Fruit fly (Drosophila melanogaster) whole organism, embryonic: Measurements from ENCODE around the gene mask.

Experiments used
- Ada2b ChIP-seq: fragments of 200-800 bp; sonication (Bioruptor generic); IDR thresholded peaks from 2 replicates; pipeline ENCODE4 v1.3.6; 2022; ENCODE audit warnings: missing biosample characterization, missing genetic modification characterization
- Aef1 ChIP-seq: fragments of 200-800 bp; sonication (Bioruptor generic); IDR thresholded peaks from 3 replicates; pipeline ENCODE4 v1.3.6; 2022; ENCODE audit warnings: missing biosample characterization, missing genetic modification characterization
- Blimp-1 ChIP-seq: fragments of 200-800 bp; sonication (Bioruptor generic); optimal IDR thresholded peaks from 3 replicates; lab custom pipeline; 2018; ENCODE audit warnings: missing biosample characterization, missing genetic modification characterization, mild to moderate bottlenecking, moderate library complexity, missing genetic modification reagents
- CG10209 ChIP-seq: fragments of 200-800 bp; sonication (Bioruptor generic); optimal IDR thresholded peaks from 3 replicates; lab custom pipeline; 2017; ENCODE audit warnings: missing biosample characterization, mild to moderate bottlenecking, missing genetic modification characterization, missing genetic modification reagents
- CG10321 ChIP-seq: fragments of 200-800 bp; sonication (Bioruptor generic); IDR thresholded peaks from 2 replicates; pipeline ENCODE4 v1.3.6; 2022; ENCODE audit warnings: missing biosample characterization, missing genetic modification characterization
- CG12769 ChIP-seq: fragments of 200-800 bp; sonication (Bioruptor generic); optimal IDR thresholded peaks from 2 replicates; lab custom pipeline; 2019; ENCODE audit warnings: missing biosample characterization, mild to moderate bottlenecking, missing genetic modification characterization, moderate library complexity
- CG14965 ChIP-seq: fragments of 200-800 bp; sonication (Bioruptor generic); optimal IDR thresholded peaks from 2 replicates; lab custom pipeline; 2016; ENCODE audit warnings: missing biosample characterization, missing genetic modification characterization, borderline replicate concordance
- CG15696 ChIP-seq: fragments of 200-800 bp; sonication (Bioruptor generic); optimal IDR thresholded peaks from 2 replicates; lab custom pipeline; 2019; ENCODE audit warnings: missing biosample characterization, mild to moderate bottlenecking, missing genetic modification characterization, moderate library complexity
- CG16813 ChIP-seq: fragments of 200-800 bp; sonication (Bioruptor generic); IDR thresholded peaks from 3 replicates; pipeline ENCODE4 v1.3.6; 2022; ENCODE audit warnings: missing biosample characterization, missing genetic modification characterization; ENCODE audit not compliant: partially characterized antibody
- CG17829 ChIP-seq: fragments of 200-800 bp; optimal IDR thresholded peaks from 2 replicates; lab custom pipeline; 2019; ENCODE audit warnings: missing biosample characterization, mild to moderate bottlenecking, missing genetic modification characterization, moderate library complexity
- CG18262 ChIP-seq: fragments of 200-800 bp; optimal IDR thresholded peaks from 3 replicates; lab custom pipeline; 2019; ENCODE audit warnings: missing biosample characterization, mild to moderate bottlenecking, missing genetic modification characterization, moderate library complexity
- CG2116 ChIP-seq: fragments of 200-800 bp; sonication (Bioruptor generic); optimal IDR thresholded peaks from 3 replicates; lab custom pipeline; 2018; ENCODE audit warnings: missing biosample characterization, mild to moderate bottlenecking, missing genetic modification characterization
- CG2129 ChIP-seq: fragments of 200-800 bp; sonication (Bioruptor generic); IDR thresholded peaks from 2 replicates; pipeline ENCODE4 v1.3.6; 2022; ENCODE audit warnings: missing biosample characterization, missing genetic modification characterization; ENCODE audit not compliant: partially characterized antibody
- CG2202 ChIP-seq: fragments of 200-800 bp; sonication (Bioruptor generic); optimal IDR thresholded peaks from 2 replicates; lab custom pipeline; 2018; ENCODE audit warnings: missing biosample characterization, mild to moderate bottlenecking, missing genetic modification characterization
- CG2889 ChIP-seq: fragments of 200-800 bp; sonication (Bioruptor generic); IDR thresholded peaks from 3 replicates; pipeline ENCODE4 v1.3.6; 2022; ENCODE audit warnings: missing biosample characterization, missing genetic modification characterization
- CG3281 ChIP-seq: fragments of 200-800 bp; sonication (Bioruptor generic); optimal IDR thresholded peaks from 3 replicates; lab custom pipeline; 2017; ENCODE audit warnings: missing biosample characterization, mild to moderate bottlenecking, missing genetic modification characterization
- CG4820 ChIP-seq: fragments of 200-800 bp; sonication (Bioruptor generic); optimal IDR thresholded peaks from 3 replicates; lab custom pipeline; 2016; ENCODE audit warnings: missing biosample characterization, missing genetic modification characterization
- CG6272 ChIP-seq: fragments of 200-800 bp; sonication (Bioruptor generic); IDR thresholded peaks from 2 replicates; pipeline ENCODE4 v1.3.6; 2022; ENCODE audit warnings: missing biosample characterization, missing genetic modification characterization
- CG6654 ChIP-seq: fragments of 200-800 bp; sonication (Bioruptor generic); optimal IDR thresholded peaks from 2 replicates; lab custom pipeline; 2017; ENCODE audit warnings: missing biosample characterization, mild to moderate bottlenecking, missing genetic modification characterization
- CG7963 ChIP-seq: fragments of 200-800 bp; sonication (Bioruptor generic); IDR thresholded peaks from 3 replicates; pipeline ENCODE4 v1.3.6; 2022; ENCODE audit warnings: missing biosample characterization, missing genetic modification characterization; ENCODE audit not compliant: partially characterized antibody
- CG7987 ChIP-seq: fragments of 200-800 bp; sonication (Bioruptor generic); optimal IDR thresholded peaks from 2 replicates; lab custom pipeline; 2018; ENCODE audit warnings: missing biosample characterization, mild to moderate bottlenecking, missing genetic modification characterization, moderate library complexity
- CG8089 ChIP-seq: fragments of 200-800 bp; sonication (Bioruptor generic); optimal IDR thresholded peaks from 3 replicates; lab custom pipeline; 2016; ENCODE audit warnings: missing biosample characterization, missing genetic modification characterization
- CG9609 ChIP-seq: fragments of 200-800 bp; sonication (Bioruptor generic); optimal IDR thresholded peaks from 3 replicates; lab custom pipeline; 2016; ENCODE audit warnings: missing biosample characterization, missing genetic modification characterization
- CG9876 ChIP-seq: fragments of 200-800 bp; sonication (Bioruptor generic); optimal IDR thresholded peaks from 2 replicates; lab custom pipeline; 2016; ENCODE audit warnings: missing biosample characterization, missing genetic modification characterization
- Dbx ChIP-seq: fragments of 200-800 bp; sonication (Bioruptor generic); IDR thresholded peaks from 3 replicates; pipeline ENCODE4 v1.3.6; 2022; ENCODE audit warnings: missing biosample characterization, missing genetic modification characterization
- Eip74EF ChIP-seq, 2 experiments: fragments of 200-800 bp in 1 of 2; fragments of >200 bp in 1 of 2; sonication (Bioruptor generic) in 1 of 2; optimal IDR thresholded peaks; 2 replicates each; lab custom pipeline; 2017 to 2019; ENCODE audit warnings: missing biosample characterization in 2 of 2, missing genetic modification characterization in 2 of 2, mild to moderate bottlenecking in 1 of 2, moderate library complexity in 1 of 2
- Hsf ChIP-seq: fragments of 200-800 bp; sonication (Bioruptor generic); optimal IDR thresholded peaks from 3 replicates; lab custom pipeline; 2016; ENCODE audit warnings: missing biosample characterization, missing genetic modification characterization
- MESR4 ChIP-seq: fragments of 200-800 bp; sonication (Bioruptor generic); optimal IDR thresholded peaks from 2 replicates; lab custom pipeline; 2018; ENCODE audit warnings: missing biosample characterization, mild to moderate bottlenecking, missing genetic modification characterization, moderate library complexity
- Pdp1 ChIP-seq, 2 experiments: fragments of 200-800 bp; sonication (Bioruptor generic); optimal IDR thresholded peaks; 3 replicates each; lab custom pipeline; 2016; ENCODE audit warnings: missing biosample characterization in 2 of 2, missing genetic modification characterization in 2 of 2, mild to moderate bottlenecking in 1 of 2, moderate library complexity in 1 of 2
- Sin3A ChIP-seq: fragments of >200 bp; optimal IDR thresholded peaks from 2 replicates; lab custom pipeline; 2018
- Sox102F ChIP-seq: fragments of 200-800 bp; sonication (Bioruptor generic); optimal IDR thresholded peaks from 2 replicates; lab custom pipeline; 2018; ENCODE audit warnings: missing biosample characterization, mild to moderate bottlenecking, missing genetic modification characterization, moderate library complexity
- Spps ChIP-seq: fragments of 200-800 bp; sonication (Bioruptor generic); optimal IDR thresholded peaks from 2 replicates; lab custom pipeline; 2018; ENCODE audit warnings: missing biosample characterization, mild to moderate bottlenecking, missing genetic modification characterization
- YL-1 ChIP-seq: fragments of 200-800 bp; sonication (Bioruptor generic); optimal IDR thresholded peaks from 3 replicates; lab custom pipeline; 2017; ENCODE audit warnings: missing biosample characterization, mild to moderate bottlenecking, missing genetic modification characterization
- abd-A ChIP-seq: fragments of 200-800 bp; sonication (Bioruptor generic); optimal IDR thresholded peaks from 3 replicates; lab custom pipeline; 2019; ENCODE audit warnings: missing biosample characterization, mild to moderate bottlenecking, missing genetic modification characterization, moderate library complexity
- ase ChIP-seq: fragments of 200-800 bp; sonication (Bioruptor generic); IDR thresholded peaks from 3 replicates; pipeline ENCODE4 v1.3.6; 2022; ENCODE audit warnings: missing biosample characterization, missing genetic modification characterization
- ato ChIP-seq: fragments of 200-800 bp; sonication (Bioruptor generic); IDR thresholded peaks from 2 replicates; pipeline ENCODE4 v1.3.6; 2022; ENCODE audit warnings: missing biosample characterization, missing genetic modification characterization; ENCODE audit not compliant: partially characterized antibody
- dimm ChIP-seq: fragments of 200-800 bp; sonication (Bioruptor generic); IDR thresholded peaks from 2 replicates; pipeline ENCODE4 v1.3.6; 2022; ENCODE audit warnings: missing biosample characterization, missing genetic modification characterization
- eyg ChIP-seq: fragments of 200-800 bp; sonication (Bioruptor generic); optimal IDR thresholded peaks from 3 replicates; lab custom pipeline; 2016; ENCODE audit warnings: missing biosample characterization, missing genetic modification characterization
- fd96Cb ChIP-seq: fragments of 200-800 bp; sonication (Bioruptor generic); optimal IDR thresholded peaks from 2 replicates; lab custom pipeline; 2018; ENCODE audit warnings: missing biosample characterization, mild to moderate bottlenecking, missing genetic modification characterization, moderate library complexity
- fu2 ChIP-seq: fragments of 200-800 bp; sonication (Bioruptor generic); optimal IDR thresholded peaks from 2 replicates; lab custom pipeline; 2016; ENCODE audit warnings: missing biosample characterization, missing genetic modification characterization
- ind ChIP-seq: fragments of 200-800 bp; sonication (Bioruptor generic); optimal IDR thresholded peaks from 3 replicates; lab custom pipeline; 2016; ENCODE audit warnings: missing biosample characterization, missing genetic modification characterization
- jing ChIP-seq: fragments of 200-800 bp; sonication (Bioruptor generic); optimal IDR thresholded peaks from 2 replicates; lab custom pipeline; 2018; ENCODE audit warnings: missing biosample characterization, mild to moderate bottlenecking, missing genetic modification characterization
- lab ChIP-seq: fragments of 200-800 bp; sonication (Bioruptor generic); optimal IDR thresholded peaks from 3 replicates; lab custom pipeline; 2017; ENCODE audit warnings: missing biosample characterization, missing genetic modification characterization, mild to moderate bottlenecking, moderate library complexity, missing genetic modification reagents
- odd ChIP-seq: fragments of 200-800 bp; sonication (Bioruptor generic); optimal IDR thresholded peaks from 2 replicates; lab custom pipeline; 2017; ENCODE audit warnings: missing biosample characterization, mild to moderate bottlenecking, missing genetic modification characterization
- onecut ChIP-seq: fragments of 200-800 bp; sonication (Bioruptor generic); IDR thresholded peaks from 2 replicates; pipeline ENCODE4 v1.3.6; 2022; ENCODE audit warnings: missing biosample characterization, missing genetic modification characterization
- peb ChIP-seq: fragments of 200-800 bp; sonication (Bioruptor generic); IDR thresholded peaks from 2 replicates; pipeline ENCODE4 v1.3.6; 2022; ENCODE audit warnings: missing biosample characterization, missing genetic modification characterization
- row ChIP-seq: fragments of 200-800 bp; sonication (Bioruptor generic); IDR thresholded peaks from 3 replicates; pipeline ENCODE4 v1.3.6; 2022; ENCODE audit warnings: missing biosample characterization, missing genetic modification characterization
- sim ChIP-seq: fragments of 200-800 bp; sonication (Bioruptor generic); IDR thresholded peaks from 2 replicates; pipeline ENCODE4 v1.3.6; 2022; ENCODE audit warnings: missing biosample characterization, missing genetic modification characterization
- tgo ChIP-seq: fragments of 200-800 bp; sonication (Bioruptor generic); IDR thresholded peaks from 3 replicates; pipeline ENCODE4 v1.3.6; 2022; ENCODE audit warnings: missing biosample characterization, missing genetic modification characterization
- usp ChIP-seq: fragments of >200 bp; optimal IDR thresholded peaks from 2 replicates; lab custom pipeline; 2017; ENCODE audit warnings: missing biosample characterization, missing genetic modification characterization
- vfl ChIP-seq: fragments of 200-800 bp; sonication (Bioruptor generic); optimal IDR thresholded peaks from 2 replicates; lab custom pipeline; 2016; ENCODE audit warnings: missing biosample characterization, missing genetic modification characterization

Gene mask

DNA sequence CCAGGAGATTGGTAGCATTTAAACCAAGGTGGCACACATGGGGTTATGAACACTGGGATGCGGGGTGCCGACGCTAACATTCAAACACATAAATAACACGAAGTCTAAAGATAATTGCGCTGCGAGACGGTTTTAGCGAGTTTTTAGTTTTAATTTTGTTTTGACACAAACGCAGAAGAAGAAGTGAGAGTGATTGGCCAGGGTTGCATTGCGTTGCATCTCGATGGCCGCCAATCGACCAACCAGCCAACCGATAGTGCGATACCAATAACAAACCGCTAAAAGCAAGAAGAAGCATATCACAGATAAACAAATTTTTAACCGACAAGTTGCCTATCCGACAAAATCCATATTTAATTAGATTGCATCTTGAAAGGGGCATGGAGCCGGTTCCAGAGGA lies 3.6 kb upstream of the mask start, which contains the start of the genes Spps and CG13609 (continued):
- TF ChIP-seq jing (no peak), CG2116 (GFP tag; lab: Kevin White, UChicago) (peak; percentile 99), CG10321 (GFP tag; lab: Robert Waterston, UW) (no peak), CG7963 (GFP tag; lab: Robert Waterston, UW) (peak; percentile 98), Spps (tag; lab: Kevin White, UChicago) (peak; percentile 52), tgo (GFP tag; lab: Robert Waterston, UW) (no peak), Pdp1 (GFP tag; optimal IDR thresholded peaks at IDR 0.05; lab: Kevin White, UChicago) (peak in 1 of 2 experiments; percentile 12), Blimp-1 (GFP tag; lab: Kevin White, UChicago) (peak; percentile 97), CG6272 (GFP tag; lab: Robert Waterston, UW) (peak; percentile 36), CG18262 (tag; lab: Kevin White, UChicago) (no peak), CG2202 (tag; lab: Kevin White, UChicago) (peak; percentile 1), ase (GFP tag; lab: Robert Waterston, UW) (no peak), fu2 (GFP tag; lab: Kevin White, UChicago) (no peak), Eip74EF (GFP tag; optimal IDR thresholded peaks at IDR 0.05; lab: Kevin White, UChicago) (no peak), CG3281 (GFP tag; lab: Kevin White, UChicago) (peak; percentile 3), Sox102F (no peak), Hsf (GFP tag; lab: Kevin White, UChicago) (no peak), Sin3A (lab: Kevin White, UChicago) (peak; percentile 65), YL-1 (peak; percentile 89), CG10209 (GFP tag; lab: Kevin White, UChicago) (no peak), CG16813 (GFP tag; lab: Robert Waterston, UW) (peak; percentile 95), CG6654 (GFP tag; lab: Kevin White, UChicago) (no peak), CG15696 (tag; lab: Kevin White, UChicago) (no peak), dimm (GFP tag; lab: Robert Waterston, UW) (no peak), Ada2b (GFP tag; lab: Robert Waterston, UW) (no peak), peb (GFP tag; lab: Robert Waterston, UW) (no peak), row (peak; percentile 51; the same call in 2 of the 3 replicates), CG4820 (no peak), eyg (no peak), ato (peak; percentile 99), lab (GFP tag; lab: Kevin White, UChicago) (no peak), onecut (no peak), CG12769 (tag; lab: Kevin White, UChicago) (no peak), Dbx (GFP tag; lab: Robert Waterston, UW) (0 out of 3 replicates have a peak, but pooled peaks have one; percentile 53), CG17829 (tag; lab: Kevin White, UChicago) (peak; percentile 55), CG9609 (peak; percentile 3), sim (no peak), CG9876 (no peak), CG2129 (GFP tag; lab: Robert Waterston, UW) (peak; percentile 72), vfl (no peak), Aef1 (GFP tag; lab: Robert Waterston, UW) (no peak), fd96Cb (no peak), abd-A (tag; lab: Kevin White, UChicago) (no peak), CG14965 (no peak), CG2889 (GFP tag; lab: Robert Waterston, UW) (no peak), CG8089 (GFP tag; lab: Kevin White, UChicago) (no peak), MESR4 (peak; percentile 87), CG7987 (GFP tag; lab: Kevin White, UChicago) (peak; percentile 17), usp (GFP tag; lab: Kevin White, UChicago) (no peak), odd (GFP tag; lab: Kevin White, UChicago) (no peak), ind (GFP tag; lab: Kevin White, UChicago) (no peak)
